Worm (Caenorhabditis elegans) whole organism, midembryonic: Measurements from ENCODE around the gene Y56A3A.28.

ENCODE experiments used
- T22C8.4 ChIP-seq: fragments of 200-800 bp; sonication (Bioruptor generic); IDR thresholded peaks from 2 replicates; pipeline ENCODE4 v1.3.6; 2022; ENCODE audit warnings: missing genetic modification characterization, missing compliant biosample characterization
- cog-1 ChIP-seq: sonication (generic microtip); optimal IDR thresholded peaks from 2 replicates; lab custom pipeline; 2016; ENCODE audit warnings: missing genetic modification characterization, missing compliant biosample characterization
- flt-1 ChIP-seq: fragments of 200-800 bp; sonication (Bioruptor generic); IDR thresholded peaks from 2 replicates; pipeline ENCODE4 v1.3.6; 2022; ENCODE audit warnings: missing genetic modification characterization, missing compliant biosample characterization
- klf-2 ChIP-seq: fragments of 200-800 bp; sonication (Bioruptor generic); conservative IDR thresholded peaks from 2 replicates; pipeline ENCODE4 v1.3.6; 2022; ENCODE audit warnings: missing genetic modification reagents, missing genetic modification characterization, missing compliant biosample characterization
- med-1 ChIP-seq: sonication (generic microtip); optimal IDR thresholded peaks from 2 replicates; lab custom pipeline; 2017; ENCODE audit warnings: missing genetic modification characterization, mild to moderate bottlenecking, missing compliant biosample characterization, antibody characterized with exemption, missing genetic modification reagents; ENCODE audit not compliant: insufficient read depth
- ref-1 ChIP-seq: fragments of 200-800 bp; sonication (Bioruptor generic); conservative IDR thresholded peaks from 2 replicates; pipeline ENCODE4 v1.3.6; 2022; ENCODE audit warnings: missing genetic modification reagents, missing genetic modification characterization, missing compliant biosample characterization
- tab-1 ChIP-seq: fragments of 200-800 bp; sonication (Bioruptor generic); IDR thresholded peaks from 2 replicates; pipeline ENCODE4 v1.3.6; 2022; ENCODE audit warnings: missing genetic modification characterization, missing compliant biosample characterization
- ztf-23 ChIP-seq: fragments of 200-800 bp; sonication (Bioruptor generic); IDR thresholded peaks from 2 replicates; pipeline ENCODE4 v1.3.6; 2022; ENCODE audit warnings: missing genetic modification reagents, missing genetic modification characterization, missing compliant biosample characterization
- ztf-29 ChIP-seq: fragments of 200-800 bp; sonication (Bioruptor generic); IDR thresholded peaks from 2 replicates; pipeline ENCODE4 v1.3.6; 2022; ENCODE audit warnings: missing genetic modification reagents, missing genetic modification characterization, missing compliant biosample characterization

Y56A3A.28 gene

DNA sequence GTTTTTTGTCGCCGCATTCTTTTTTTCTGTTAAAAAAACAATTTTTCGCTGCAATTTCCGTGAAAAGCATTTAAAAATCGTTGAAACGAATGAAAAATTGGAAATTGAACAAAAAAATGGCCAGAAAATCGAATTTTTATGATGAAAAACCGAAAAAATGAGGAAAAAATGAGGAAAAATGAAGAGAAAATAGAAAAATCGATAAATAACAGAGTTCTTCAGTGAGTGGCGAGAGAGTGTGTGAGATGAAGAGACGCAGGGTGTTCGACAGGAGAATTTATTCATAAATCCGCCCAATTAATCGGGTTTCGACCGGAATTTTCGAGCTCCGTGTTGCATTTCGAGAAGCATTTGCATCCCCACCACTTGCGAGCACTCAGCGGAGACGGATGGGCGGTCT, at the start of gene Y56A3A.28:
Gene Y56A3A.28, minus strand, starts transcription at position 33 of the 400 bp plus-strand sequence.
- TF ChIP-seq T22C8.4 (GFP tag; lab: Robert Waterston, UW) = 0 out of 2 replicates have a peak, but pooled peaks have one; percentile 36
- no peak for TF ChIP-seq cog-1 (tag; lab: Kevin White, UChicago)
- no peak for TF ChIP-seq tab-1 (GFP tag; lab: Robert Waterston, UW)

DNA sequence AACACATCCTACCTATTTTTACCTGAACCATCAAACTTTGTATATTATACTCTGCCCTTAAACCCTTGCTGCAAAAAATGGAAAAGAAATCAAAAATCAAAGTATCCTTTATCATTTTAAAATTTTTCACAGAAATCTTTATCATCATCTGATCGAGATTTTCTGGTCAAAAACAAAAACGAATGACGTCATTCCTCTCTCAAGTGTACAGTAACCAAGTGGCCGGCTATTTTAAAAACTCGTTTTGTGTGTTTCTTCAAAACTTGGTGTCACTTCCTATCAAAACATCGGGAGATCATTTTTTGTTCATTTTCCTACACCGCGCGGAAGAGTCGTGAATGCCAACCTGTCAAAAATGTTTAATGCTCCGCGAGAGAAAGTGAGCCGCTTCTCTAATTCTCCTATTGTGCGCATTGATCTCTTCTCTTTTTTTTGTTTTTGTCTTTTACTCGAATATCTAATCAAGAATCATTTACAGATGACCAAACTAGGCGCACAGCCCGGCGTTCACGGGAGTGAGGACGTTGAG, 49.0 kb upstream of the Y56A3A.28 start, which contains the start of gene brp-1:
Gene brp-1, plus strand, starts transcription at position 479 of the 529 bp plus-strand sequence.
- TF ChIP-seq T22C8.4 (GFP tag; lab: Robert Waterston, UW) (no peak), ztf-23 (GFP tag; lab: Robert Waterston, UW) (no peak), flt-1 (GFP tag; lab: Robert Waterston, UW) (no peak), ztf-29 (GFP tag; lab: Robert Waterston, UW) (no peak), med-1 (GFP tag; lab: Kevin White, UChicago) (no peak), klf-2 (GFP tag; lab: Robert Waterston, UW) (no peak), tab-1 (GFP tag; lab: Robert Waterston, UW) (no peak), cog-1 (tag; lab: Kevin White, UChicago) (no peak), ref-1 (GFP tag; lab: Robert Waterston, UW) (no peak)

DNA sequence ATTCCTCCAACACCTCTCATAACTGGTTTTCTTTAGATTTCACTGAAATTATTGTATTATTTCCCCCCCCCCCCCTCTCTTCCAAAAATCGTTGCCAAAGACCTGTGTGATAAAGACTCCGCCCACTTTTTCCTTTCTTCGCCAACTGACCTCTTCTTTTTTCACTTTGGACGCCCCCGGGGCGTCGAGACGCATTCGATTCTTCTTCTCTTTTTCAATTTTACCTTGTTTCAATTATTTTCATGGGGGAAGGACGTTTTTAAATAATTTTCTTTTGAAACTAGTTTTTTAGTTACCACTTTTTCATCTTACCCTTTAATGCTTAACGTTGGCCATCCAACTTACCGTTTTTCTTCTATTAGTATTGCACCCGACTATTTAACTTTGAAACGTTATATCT, 46.8 kb upstream of the Y56A3A.28 start:
- TF ChIP-seq cog-1 (tag; lab: Kevin White, UChicago) (no peak), ref-1 (GFP tag; lab: Robert Waterston, UW) (no peak), flt-1 (GFP tag; lab: Robert Waterston, UW) (no peak), T22C8.4 (GFP tag; lab: Robert Waterston, UW) (no peak), ztf-29 (GFP tag; lab: Robert Waterston, UW) (no peak), med-1 (GFP tag; lab: Kevin White, UChicago) (no peak)

DNA sequence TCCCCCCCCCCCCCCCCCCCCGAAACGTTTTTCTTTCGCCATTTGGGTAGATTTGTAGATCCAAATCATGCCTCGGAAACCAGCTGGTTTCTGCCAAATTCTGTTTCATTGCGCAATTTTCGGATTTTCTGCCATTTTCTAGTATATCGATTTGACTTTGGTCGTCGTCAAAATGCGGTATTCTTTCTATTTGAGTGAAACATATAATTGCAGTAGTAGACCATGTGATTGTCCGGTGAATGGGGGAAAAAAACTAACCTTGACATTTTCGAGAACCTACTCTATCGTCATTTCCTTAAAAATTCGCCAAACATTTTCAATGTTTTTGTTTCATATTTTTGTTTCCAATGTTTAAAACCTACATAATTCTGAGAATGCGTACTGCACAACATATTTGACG, 44.4 kb upstream of the Y56A3A.28 start:
- no peak for TF ChIP-seq ref-1 (GFP tag; lab: Robert Waterston, UW)
- no peak for TF ChIP-seq med-1 (GFP tag; lab: Kevin White, UChicago)
- no peak for TF ChIP-seq klf-2 (GFP tag; lab: Robert Waterston, UW)
- no peak for TF ChIP-seq ztf-29 (GFP tag; lab: Robert Waterston, UW)
- TF ChIP-seq flt-1 (GFP tag; lab: Robert Waterston, UW) = no peak
- TF ChIP-seq T22C8.4 (GFP tag; lab: Robert Waterston, UW) = no peak
- TF ChIP-seq tab-1 (GFP tag; lab: Robert Waterston, UW) = no peak
- TF ChIP-seq ztf-23 (GFP tag; lab: Robert Waterston, UW) = no peak
- no peak for TF ChIP-seq cog-1 (tag; lab: Kevin White, UChicago)

DNA sequence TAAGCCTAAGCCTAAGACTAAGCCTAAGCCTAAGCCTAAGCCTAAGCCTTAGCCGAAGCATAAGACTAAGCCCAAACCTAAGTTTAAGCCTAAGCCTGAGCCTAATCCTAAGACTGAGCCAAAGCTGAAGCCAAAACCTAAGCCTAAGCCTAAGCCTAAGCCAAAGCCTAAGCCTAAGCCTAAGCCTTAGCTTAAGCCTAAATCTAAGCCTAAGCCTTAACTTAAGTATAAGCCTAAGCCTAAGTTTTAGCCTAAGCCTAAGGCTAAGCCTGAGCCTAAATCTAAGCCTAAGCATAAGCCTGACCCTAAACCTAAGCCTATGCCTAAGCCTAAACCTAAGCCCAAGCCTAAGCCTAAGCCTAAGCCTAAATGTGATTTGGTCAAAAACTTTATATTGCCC, 44.0 kb upstream of the Y56A3A.28 start:
- no peak for TF ChIP-seq med-1 (GFP tag; lab: Kevin White, UChicago)
- TF ChIP-seq flt-1 (GFP tag; lab: Robert Waterston, UW) = no peak
- TF ChIP-seq tab-1 (GFP tag; lab: Robert Waterston, UW) = no peak
- no peak for TF ChIP-seq T22C8.4 (GFP tag; lab: Robert Waterston, UW)
- peak; percentile 66; the same call in 1 of the 2 replicates for TF ChIP-seq ztf-29 (GFP tag; lab: Robert Waterston, UW)
- TF ChIP-seq cog-1 (tag; lab: Kevin White, UChicago) = no peak

DNA sequence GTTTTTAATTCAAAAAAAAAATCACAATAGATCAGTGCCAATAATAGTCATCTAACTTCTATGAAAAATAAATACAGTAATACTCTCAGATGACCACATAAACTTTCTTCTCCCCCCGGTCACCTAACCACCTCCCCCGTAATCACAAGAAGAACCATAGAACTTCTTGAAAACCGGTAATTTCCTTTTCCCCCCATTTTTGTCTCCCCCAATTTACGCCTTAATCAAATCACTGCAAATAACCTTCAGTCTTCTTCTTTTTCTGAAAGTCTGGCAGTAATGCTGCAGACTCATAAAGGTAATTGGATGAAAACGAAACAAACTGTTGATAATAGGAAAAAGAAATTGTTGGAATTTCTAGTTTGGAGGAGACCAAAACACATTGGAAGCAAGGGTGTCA, 43.3 kb upstream of the Y56A3A.28 start:
- no peak for TF ChIP-seq tab-1 (GFP tag; lab: Robert Waterston, UW)
- no peak for TF ChIP-seq ztf-23 (GFP tag; lab: Robert Waterston, UW)
- TF ChIP-seq T22C8.4 (GFP tag; lab: Robert Waterston, UW) = no peak
- no peak for TF ChIP-seq med-1 (GFP tag; lab: Kevin White, UChicago)

DNA sequence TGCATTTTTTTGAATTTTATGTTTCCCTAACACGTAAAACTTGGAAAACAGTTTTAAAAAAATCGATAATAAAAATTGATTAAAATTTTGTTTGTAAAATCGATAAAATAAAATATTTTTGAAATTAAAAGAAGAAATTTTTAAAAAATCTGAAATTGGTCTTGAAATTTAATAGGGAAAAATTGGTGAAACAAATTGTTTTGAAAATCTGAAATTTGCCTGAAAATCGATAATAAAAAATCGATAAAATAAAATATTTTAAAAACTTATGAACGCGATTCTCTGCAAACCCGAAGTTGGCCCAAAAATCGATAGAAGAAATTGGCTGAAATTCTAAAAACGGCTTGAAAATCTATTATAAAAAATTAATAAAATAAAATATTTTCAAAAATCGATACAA, 42.5 kb upstream of the Y56A3A.28 start:
- no peak for TF ChIP-seq flt-1 (GFP tag; lab: Robert Waterston, UW)
- TF ChIP-seq T22C8.4 (GFP tag; lab: Robert Waterston, UW) = no peak
- TF ChIP-seq ref-1 (GFP tag; lab: Robert Waterston, UW) = no peak

DNA sequence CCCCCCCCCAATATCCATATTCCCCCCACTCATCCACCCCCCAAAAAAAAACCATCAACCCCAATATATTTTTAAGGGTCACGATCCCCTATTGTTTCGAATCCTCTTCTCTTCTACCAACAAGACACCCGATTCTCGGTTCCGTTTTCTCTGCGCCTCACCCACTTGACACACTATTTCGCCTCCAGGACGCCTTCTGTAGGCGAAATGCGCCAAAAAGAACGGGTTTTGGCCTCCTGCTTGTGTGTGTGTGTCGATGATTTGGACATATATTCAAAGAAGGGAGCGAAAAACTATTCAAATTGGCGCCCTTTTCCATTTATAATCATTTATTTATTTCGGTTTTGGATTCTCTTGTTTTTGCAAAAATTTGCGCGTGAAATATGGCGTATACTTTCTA, 41.9 kb upstream of the Y56A3A.28 start:
- TF ChIP-seq flt-1 (GFP tag; lab: Robert Waterston, UW) = no peak
- TF ChIP-seq med-1 (GFP tag; lab: Kevin White, UChicago) = no peak
- TF ChIP-seq T22C8.4 (GFP tag; lab: Robert Waterston, UW) = no peak
- TF ChIP-seq ztf-29 (GFP tag; lab: Robert Waterston, UW) = no peak
- no peak for TF ChIP-seq cog-1 (tag; lab: Kevin White, UChicago)
- TF ChIP-seq ref-1 (GFP tag; lab: Robert Waterston, UW) = no peak
- no peak for TF ChIP-seq ztf-23 (GFP tag; lab: Robert Waterston, UW)
- no peak for TF ChIP-seq klf-2 (GFP tag; lab: Robert Waterston, UW)
- TF ChIP-seq tab-1 (GFP tag; lab: Robert Waterston, UW) = no peak

DNA sequence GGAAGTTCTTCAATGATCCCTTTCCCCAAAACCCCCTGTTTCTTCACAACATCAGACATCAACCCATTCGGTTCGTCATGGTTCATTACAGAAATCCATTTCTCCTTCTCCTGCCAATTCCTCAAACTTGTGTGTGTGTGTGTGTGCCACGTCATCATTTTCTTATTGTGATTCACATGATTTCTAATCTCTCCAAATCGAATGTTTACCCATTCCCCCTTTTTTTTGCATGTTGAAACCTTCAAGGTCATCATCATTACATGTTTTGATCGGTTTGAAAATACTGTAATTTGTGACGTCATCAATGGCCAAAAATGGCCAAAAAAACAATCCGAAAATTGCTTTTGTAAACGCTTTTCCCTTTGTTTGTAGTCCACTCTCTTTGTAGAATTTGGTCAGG, 38.6 kb upstream of the Y56A3A.28 start:
- TF ChIP-seq med-1 (GFP tag; lab: Kevin White, UChicago) = no peak
- no peak for TF ChIP-seq ref-1 (GFP tag; lab: Robert Waterston, UW)
- TF ChIP-seq klf-2 (GFP tag; lab: Robert Waterston, UW) = no peak
- no peak for TF ChIP-seq flt-1 (GFP tag; lab: Robert Waterston, UW)
- TF ChIP-seq ztf-23 (GFP tag; lab: Robert Waterston, UW) = no peak
- TF ChIP-seq T22C8.4 (GFP tag; lab: Robert Waterston, UW) = no peak
- no peak for TF ChIP-seq cog-1 (tag; lab: Kevin White, UChicago)
- no peak for TF ChIP-seq tab-1 (GFP tag; lab: Robert Waterston, UW)
- TF ChIP-seq ztf-29 (GFP tag; lab: Robert Waterston, UW) = no peak
